Fruit fly (Drosophila melanogaster): ENCODE data around the gene Scgalpha.
A peak's percentile ranks its signal among the peaks of the same experiment; 100 is the strongest.

The Scgalpha gene

dm6 chr2L:8294043-8294442 lies 9.2 kb upstream of the Scgalpha start:
- no peak for TF ChIP-seq CG8159 (tag; optimal IDR thresholded peaks at IDR 0.05)
- TF ChIP-seq fd96Ca (GFP tag; IDR thresholded peaks at IDR 0.05): no peak

- no peak for TF ChIP-seq CG32121 (GFP tag; IDR thresholded peaks at IDR 0.05)
- TF ChIP-seq fd96Ca (GFP tag; IDR thresholded peaks at IDR 0.05): no peak
- TF ChIP-seq CG8159 (tag; optimal IDR thresholded peaks at IDR 0.05): no peak
- no peak for TF ChIP-seq CG13204 (GFP tag; optimal IDR thresholded peaks at IDR 0.05)
- no peak for TF ChIP-seq CG10348 (GFP tag; IDR thresholded peaks at IDR 0.05)
- TF ChIP-seq CG4496 (GFP tag; IDR thresholded peaks at IDR 0.05): no peak
- no peak for TF ChIP-seq Pif1B (GFP tag; optimal IDR thresholded peaks at IDR 0.05)
- no peak for TF ChIP-seq CG12605 (GFP tag; IDR thresholded peaks at IDR 0.05)
- TF ChIP-seq CG14655 (GFP tag; optimal IDR thresholded peaks at IDR 0.05): no peak
- TF ChIP-seq rn (GFP tag; IDR thresholded peaks at IDR 0.05): no peak
- TF ChIP-seq Snoo (tag; optimal IDR thresholded peaks at IDR 0.05): no peak
- no peak for TF ChIP-seq CG15710 (tag; optimal IDR thresholded peaks at IDR 0.05)
- no peak for TF ChIP-seq CG8301 (tag; optimal IDR thresholded peaks at IDR 0.05)
- TF ChIP-seq CG34367 (tag; optimal IDR thresholded peaks at IDR 0.05): no peak
Observed at dm6 chr2L:8296395-8296794, 6.8 kb upstream of the Scgalpha start.

dm6 chr2L:8297070-8297469 lies 6.2 kb upstream of the Scgalpha start:
- TF ChIP-seq gl (tag; optimal IDR thresholded peaks at IDR 0.05): no peak

- TF ChIP-seq fd96Ca (GFP tag; IDR thresholded peaks at IDR 0.05): peak; percentile 71
- peak; percentile 75 for TF ChIP-seq CG34367 (tag; optimal IDR thresholded peaks at IDR 0.05)
- TF ChIP-seq CG32121 (GFP tag; IDR thresholded peaks at IDR 0.05): no peak
- peak; percentile 81 for TF ChIP-seq EcR (GFP tag; optimal IDR thresholded peaks at IDR 0.05)
- peak; percentile 85 for TF ChIP-seq gl (tag; optimal IDR thresholded peaks at IDR 0.05)
- peak; percentile 74 for TF ChIP-seq CG8301 (tag; optimal IDR thresholded peaks at IDR 0.05)
- TF ChIP-seq Snoo (tag; optimal IDR thresholded peaks at IDR 0.05): peak; percentile 86
- peak; percentile 69; the same call in 2 of the 3 replicates for TF ChIP-seq CG4496 (GFP tag; IDR thresholded peaks at IDR 0.05)
- TF ChIP-seq rn (GFP tag; IDR thresholded peaks at IDR 0.05): peak; percentile 40; the same call in 1 of the 2 replicates
- no peak for TF ChIP-seq CG10348 (GFP tag; IDR thresholded peaks at IDR 0.05)
- TF ChIP-seq Pif1B (GFP tag; optimal IDR thresholded peaks at IDR 0.05): peak; percentile 92
- peak; percentile 64; the same call in 1 of the 2 replicates for TF ChIP-seq CG12605 (GFP tag; IDR thresholded peaks at IDR 0.05)
- TF ChIP-seq CG13204 (GFP tag; optimal IDR thresholded peaks at IDR 0.05): peak; percentile 97
- peak; percentile 92 for TF ChIP-seq CG17806 (tag; optimal IDR thresholded peaks at IDR 0.05)
- no peak for TF ChIP-seq CG14655 (GFP tag; optimal IDR thresholded peaks at IDR 0.05)
- peak; percentile 95 for TF ChIP-seq CG15710 (tag; optimal IDR thresholded peaks at IDR 0.05)
- peak; percentile 93 for TF ChIP-seq CG8159 (tag; optimal IDR thresholded peaks at IDR 0.05)
- TF ChIP-seq D1 (tag; optimal IDR thresholded peaks at IDR 0.05): peak; percentile 51
- TF ChIP-seq CG9948 (tag; optimal IDR thresholded peaks at IDR 0.05): peak; percentile 85
- TF ChIP-seq Ets98B (GFP tag; IDR thresholded peaks at IDR 0.05): peak; percentile 47
- peak; percentile 82 for TF ChIP-seq Pif1A (GFP tag; optimal IDR thresholded peaks at IDR 0.05)
Observed at dm6 chr2L:8299194-8299811, 3.9 kb upstream of the Scgalpha start.

DNA sequence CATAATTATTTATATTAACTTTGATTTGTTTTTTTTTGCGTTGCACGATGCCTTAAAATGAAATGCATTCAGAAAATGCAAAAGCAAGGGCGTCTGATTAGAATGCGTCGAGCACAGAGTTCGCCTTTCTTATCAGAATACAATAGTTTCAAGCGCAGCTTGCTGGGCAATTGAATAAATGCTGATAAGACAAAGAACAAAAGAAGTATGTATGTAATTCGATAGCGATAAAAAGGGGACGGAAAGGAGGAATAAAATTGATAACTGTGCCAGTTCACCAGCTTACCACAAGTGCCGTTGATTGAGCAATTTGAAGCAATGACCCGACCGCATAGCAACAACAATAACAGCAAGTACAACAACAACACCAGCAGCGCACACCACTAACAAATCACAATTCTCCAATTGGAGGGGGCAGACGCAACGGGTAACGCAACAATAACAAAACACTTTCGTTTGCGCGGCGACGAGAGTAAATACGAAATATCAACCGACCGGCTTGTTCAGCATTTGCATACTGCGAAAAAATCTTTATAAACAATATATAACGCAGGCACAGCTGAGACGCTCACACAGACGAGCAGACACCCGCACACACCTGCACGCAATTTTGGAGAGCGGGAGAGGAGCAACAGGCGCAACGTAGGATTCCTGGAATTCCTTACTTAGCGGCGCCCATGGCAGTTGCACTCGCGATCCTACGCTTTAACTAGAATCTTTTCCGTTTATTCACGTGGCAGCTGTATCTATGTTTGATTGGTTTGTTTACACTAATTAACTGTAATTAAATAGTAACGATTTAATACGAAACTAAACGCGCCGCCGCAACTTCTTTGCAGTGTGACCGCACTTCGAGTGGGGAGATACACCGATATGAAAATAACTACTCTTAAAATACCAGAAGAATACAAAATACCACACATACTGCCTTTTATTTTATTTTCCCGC lies 2.7 kb upstream of the Scgalpha start, which contains the start of gene Btk:
Btk (minus strand) TSS at position 860 of the 948 bp plus-strand sequence.
- TF ChIP-seq CG32121 (GFP tag; IDR thresholded peaks at IDR 0.05) (peak; percentile 12; the same call in 1 of the 2 replicates), CG14655 (GFP tag; optimal IDR thresholded peaks at IDR 0.05) (no peak), CG8301 (tag; optimal IDR thresholded peaks at IDR 0.05) (no peak), Ets98B (GFP tag; IDR thresholded peaks at IDR 0.05) (no peak), CG10348 (GFP tag; IDR thresholded peaks at IDR 0.05) (no peak), gl (tag; optimal IDR thresholded peaks at IDR 0.05) (no peak), CG34367 (tag; optimal IDR thresholded peaks at IDR 0.05) (no peak), CG9948 (tag; optimal IDR thresholded peaks at IDR 0.05) (no peak), CG17806 (tag; optimal IDR thresholded peaks at IDR 0.05) (no peak), rn (GFP tag; IDR thresholded peaks at IDR 0.05) (no peak), Pif1B (GFP tag; optimal IDR thresholded peaks at IDR 0.05) (no peak), D1 (tag; optimal IDR thresholded peaks at IDR 0.05) (no peak), Pif1A (GFP tag; optimal IDR thresholded peaks at IDR 0.05) (no peak), CG4496 (GFP tag; IDR thresholded peaks at IDR 0.05) (no peak), Snoo (tag; optimal IDR thresholded peaks at IDR 0.05) (peak; percentile 19), CG8159 (tag; optimal IDR thresholded peaks at IDR 0.05) (no peak), EcR (GFP tag; optimal IDR thresholded peaks at IDR 0.05) (peak; percentile 85)

dm6 chr2L:8304635-8305034 lies 1.4 kb downstream of the Scgalpha start:
- no peak for TF ChIP-seq Pif1A (GFP tag; optimal IDR thresholded peaks at IDR 0.05)
- no peak for TF ChIP-seq CG32121 (GFP tag; IDR thresholded peaks at IDR 0.05)
- no peak for TF ChIP-seq CG8301 (tag; optimal IDR thresholded peaks at IDR 0.05)
- no peak for TF ChIP-seq CG8159 (tag; optimal IDR thresholded peaks at IDR 0.05)
- no peak for TF ChIP-seq CG9948 (tag; optimal IDR thresholded peaks at IDR 0.05)
- TF ChIP-seq CG12605 (GFP tag; IDR thresholded peaks at IDR 0.05): no peak
- no peak for TF ChIP-seq CG10348 (GFP tag; IDR thresholded peaks at IDR 0.05)
- TF ChIP-seq gl (tag; optimal IDR thresholded peaks at IDR 0.05): no peak
- no peak for TF ChIP-seq Snoo (tag; optimal IDR thresholded peaks at IDR 0.05)
- no peak for TF ChIP-seq fd96Ca (GFP tag; IDR thresholded peaks at IDR 0.05)

Measured in whole organism, pupa.